Worm (Caenorhabditis elegans) whole organism, mixed stage, embryonic: ENCODE results near the gene smf-2.
A peak's percentile ranks its signal among the peaks of the same experiment; 100 is the strongest.

Experiments
- bed-3 ChIP-seq: fragments of 200-800 bp; sonication (Bioruptor generic); optimal IDR thresholded peaks from 3 replicates; lab custom pipeline; 2018; ENCODE audit warnings: mild to moderate bottlenecking, missing genetic modification characterization, moderate library complexity, missing compliant biosample characterization
- blmp-1 ChIP-seq: fragments of 150-350 bp; optimal IDR thresholded peaks from 2 replicates; lab custom pipeline; 2014; ENCODE audit warnings: missing biosample characterization, missing genetic modification characterization
- ceh-39 ChIP-seq: fragments of 150-350 bp; optimal IDR thresholded peaks from 2 replicates; lab custom pipeline; 2014; ENCODE audit warnings: missing biosample characterization, missing genetic modification characterization
- ceh-43 ChIP-seq: fragments of 200-800 bp; sonication (Bioruptor generic); optimal IDR thresholded peaks from 2 replicates; lab custom pipeline; 2018; ENCODE audit warnings: mild to moderate bottlenecking, missing genetic modification characterization, moderate library complexity, missing compliant biosample characterization
- ceh-83 ChIP-seq: fragments of 200-800 bp; sonication (Bioruptor generic); optimal IDR thresholded peaks from 2 replicates; lab custom pipeline; 2018; ENCODE audit warnings: mild to moderate bottlenecking, missing genetic modification characterization, missing compliant biosample characterization
- ces-1 ChIP-seq: fragments of 150-350 bp; optimal IDR thresholded peaks from 2 replicates; lab custom pipeline; 2014; ENCODE audit warnings: missing biosample characterization, missing genetic modification reagents, missing genetic modification characterization
- cnd-1 ChIP-seq: fragments of 200-800 bp; sonication (Bioruptor generic); optimal IDR thresholded peaks from 2 replicates; lab custom pipeline; 2018; ENCODE audit warnings: mild to moderate bottlenecking, missing genetic modification characterization, missing compliant biosample characterization
- drap-1 ChIP-seq: fragments of 200-800 bp; sonication (Bioruptor generic); optimal IDR thresholded peaks from 3 replicates; lab custom pipeline; 2018; ENCODE audit warnings: mild to moderate bottlenecking, missing genetic modification characterization, missing compliant biosample characterization
- elt-1 ChIP-seq: sonication (generic microtip); optimal IDR thresholded peaks from 2 replicates; lab custom pipeline; 2017; ENCODE audit warnings: missing genetic modification characterization, mild to moderate bottlenecking, missing compliant biosample characterization, antibody characterized with exemption, moderate library complexity, borderline replicate concordance; ENCODE audit not compliant: insufficient read depth
- flh-1 ChIP-seq: fragments of 200-800 bp; sonication (Bioruptor generic); optimal IDR thresholded peaks from 2 replicates; lab custom pipeline; 2018; ENCODE audit warnings: mild to moderate bottlenecking, missing genetic modification characterization, moderate library complexity, missing compliant biosample characterization
- ham-2 ChIP-seq: fragments of 200-800 bp; sonication (Bioruptor generic); optimal IDR thresholded peaks from 2 replicates; lab custom pipeline; 2018; ENCODE audit warnings: mild to moderate bottlenecking, missing genetic modification characterization, missing compliant biosample characterization
- hlh-1 ChIP-seq: fragments of 150-350 bp; optimal IDR thresholded peaks from 2 replicates; lab custom pipeline; 2014; ENCODE audit warnings: missing biosample characterization, missing genetic modification reagents, missing genetic modification characterization
- lin-13 ChIP-seq: fragments of 150-350 bp; optimal IDR thresholded peaks from 2 replicates; lab custom pipeline; 2014; ENCODE audit warnings: missing biosample characterization, missing genetic modification characterization
- lin-32 ChIP-seq: fragments of 200-800 bp; sonication (Bioruptor generic); optimal IDR thresholded peaks from 2 replicates; lab custom pipeline; 2018; ENCODE audit warnings: mild to moderate bottlenecking, missing genetic modification characterization, missing compliant biosample characterization
- lsy-2 ChIP-seq: fragments of 150-350 bp; optimal IDR thresholded peaks from 2 replicates; lab custom pipeline; 2014; ENCODE audit warnings: missing biosample characterization, missing genetic modification characterization
- mep-1 ChIP-seq: fragments of 150-350 bp; optimal IDR thresholded peaks from 2 replicates; lab custom pipeline; 2017; ENCODE audit warnings: missing biosample characterization, missing genetic modification reagents, missing genetic modification characterization, inconsistent platforms
- mls-2 ChIP-seq: sonication (generic microtip); optimal IDR thresholded peaks from 2 replicates; lab custom pipeline; 2016; ENCODE audit warnings: mild to moderate bottlenecking, missing genetic modification characterization, moderate library complexity, missing compliant biosample characterization
- nhr-12 ChIP-seq: fragments of 150-350 bp; optimal IDR thresholded peaks from 2 replicates; lab custom pipeline; 2014; ENCODE audit warnings: missing biosample characterization, missing genetic modification characterization
- nhr-2 ChIP-seq: fragments of 150-350 bp; optimal IDR thresholded peaks from 2 replicates; lab custom pipeline; 2014; ENCODE audit warnings: missing biosample characterization, missing genetic modification characterization
- nhr-28 ChIP-seq: fragments of 150-350 bp; optimal IDR thresholded peaks from 2 replicates; lab custom pipeline; 2014; ENCODE audit warnings: missing biosample characterization, missing genetic modification characterization
- nhr-76 ChIP-seq: sonication (generic microtip); optimal IDR thresholded peaks from 2 replicates; lab custom pipeline; 2017; ENCODE audit warnings: missing biosample characterization, missing genetic modification characterization
- pha-4 ChIP-seq: fragments of 150-350 bp; optimal IDR thresholded peaks from 2 replicates; lab custom pipeline; 2018; ENCODE audit warnings: missing biosample characterization, missing genetic modification reagents, missing genetic modification characterization
- sem-2 ChIP-seq: fragments of 200-800 bp; sonication (Bioruptor generic); optimal IDR thresholded peaks from 2 replicates; lab custom pipeline; 2018; ENCODE audit warnings: mild to moderate bottlenecking, missing genetic modification characterization, missing compliant biosample characterization
- snpc-4 ChIP-seq: fragments of 150-350 bp; optimal IDR thresholded peaks from 2 replicates; lab custom pipeline; 2014; ENCODE audit warnings: missing biosample characterization, missing genetic modification characterization
- sptf-1 ChIP-seq: sonication (generic microtip); optimal IDR thresholded peaks from 2 replicates; lab custom pipeline; 2017; ENCODE audit warnings: mild to moderate bottlenecking, missing genetic modification characterization, moderate library complexity, missing compliant biosample characterization
- tbx-8 ChIP-seq: fragments of 200-800 bp; sonication (Bioruptor generic); optimal IDR thresholded peaks from 2 replicates; lab custom pipeline; 2018; ENCODE audit warnings: mild to moderate bottlenecking, missing genetic modification characterization, moderate library complexity, missing compliant biosample characterization
- unc-120 ChIP-seq: sonication (generic microtip); optimal IDR thresholded peaks from 2 replicates; lab custom pipeline; 2017; ENCODE audit warnings: missing genetic modification characterization, missing compliant biosample characterization; ENCODE audit not compliant: poor library complexity, severe bottlenecking
- unc-39 ChIP-seq: fragments of 150-350 bp; optimal IDR thresholded peaks from 2 replicates; lab custom pipeline; 2014; ENCODE audit warnings: missing biosample characterization, missing genetic modification characterization
- unc-62 ChIP-seq: fragments of 150-350 bp; optimal IDR thresholded peaks from 2 replicates; lab custom pipeline; 2014; ENCODE audit warnings: missing biosample characterization, missing genetic modification reagents, missing genetic modification characterization
- zip-8 ChIP-seq: fragments of 150-350 bp; optimal IDR thresholded peaks from 2 replicates; lab custom pipeline; 2014; ENCODE audit warnings: missing biosample characterization, missing genetic modification characterization
- ztf-11 ChIP-seq: fragments of 150-350 bp; optimal IDR thresholded peaks from 2 replicates; lab custom pipeline; 2014; ENCODE audit warnings: missing biosample characterization, missing genetic modification characterization

The smf-2 gene

ce11 chrX:6698267-6698666 is 20.2 kb downstream of the smf-2 start, which contains the start of the genes F38B6.7 and F38B6.2:
TSS of gene F38B6.7 (minus strand) at chrX:6698367.
TSS of gene F38B6.2 (plus strand) at chrX:6698533.
- TF ChIP-seq ham-2 (no peak), nhr-12 (no peak)

- TF ChIP-seq pha-4 (tag; lab: Kevin White, UChicago) = no peak
- TF ChIP-seq ces-1 = no peak
- TF ChIP-seq elt-1 (tag; lab: Kevin White, UChicago) = no peak
- TF ChIP-seq lin-32 (GFP tag; lab: Kevin White, UChicago) = no peak
- no peak for TF ChIP-seq lsy-2 (tag; lab: Kevin White, UChicago)
- no peak for TF ChIP-seq bed-3 (GFP tag; lab: Kevin White, UChicago)
- TF ChIP-seq mls-2 = no peak
- no peak for TF ChIP-seq hlh-1 (tag; lab: Kevin White, UChicago)
- TF ChIP-seq ham-2 = no peak
- TF ChIP-seq nhr-12 = no peak
- no peak for TF ChIP-seq ztf-11 (tag; lab: Kevin White, UChicago)
- TF ChIP-seq cnd-1 = no peak
- no peak for TF ChIP-seq flh-1
- no peak for TF ChIP-seq nhr-2
- no peak for TF ChIP-seq mep-1 (tag; lab: Kevin White, UChicago)
- TF ChIP-seq, all 35 proteins: peak for 0
These were observed 25.2 kb downstream of the smf-2 start, which contains the start of gene F38B6.3 for ce11 chrX:6693331-6693730. TSS of gene F38B6.3 (plus strand) at chrX:6693631.

ce11 chrX:6692896-6693295 is 25.6 kb downstream of the smf-2 start:
- TF ChIP-seq ces-1 (peak; percentile 58), ceh-39 (tag; lab: Kevin White, UChicago) (no peak), lin-13 (tag; lab: Kevin White, UChicago) (no peak), mep-1 (tag; lab: Kevin White, UChicago) (no peak)

- TF ChIP-seq pha-4 (tag; lab: Kevin White, UChicago) (no peak), bed-3 (GFP tag; lab: Kevin White, UChicago) (no peak), unc-120 (tag; lab: Kevin White, UChicago) (no peak), ces-1 (peak; percentile 93)
- TF ChIP-seq, all 35 proteins: peak for 1
These were observed 26.8 kb downstream of the smf-2 start for ce11 chrX:6691653-6692052.

- TF ChIP-seq hlh-1 (tag; lab: Kevin White, UChicago) (no peak), unc-62 (GFP tag; lab: Kevin White, UChicago) (no peak), pha-4 (tag; lab: Kevin White, UChicago) (no peak), ceh-43 (GFP tag; lab: Kevin White, UChicago) (no peak), mep-1 (tag; lab: Kevin White, UChicago) (no peak), nhr-76 (tag; lab: Kevin White, UChicago) (no peak), ceh-39 (tag; lab: Kevin White, UChicago) (no peak), ces-1 (no peak), lsy-2 (tag; lab: Kevin White, UChicago) (no peak), flh-1 (no peak), mls-2 (no peak), blmp-1 (tag; lab: Kevin White, UChicago) (no peak), elt-1 (tag; lab: Kevin White, UChicago) (no peak), snpc-4 (no peak), ham-2 (no peak), ztf-11 (tag; lab: Kevin White, UChicago) (no peak), drap-1 (GFP tag; lab: Kevin White, UChicago) (no peak), ceh-83 (GFP tag; lab: Kevin White, UChicago) (no peak), unc-39 (tag; lab: Kevin White, UChicago) (no peak), tbx-8 (GFP tag; lab: Kevin White, UChicago) (no peak)
- TF ChIP-seq, all 35 proteins: peak for 0
These were observed 28.5 kb downstream of the smf-2 start, which contains the start of gene F38B6.6 for ce11 chrX:6689985-6690384. TSS of gene F38B6.6 (minus strand) at chrX:6690085.

- no peak for TF ChIP-seq nhr-28 (tag; lab: Kevin White, UChicago)
- no peak for TF ChIP-seq ceh-43 (GFP tag; lab: Kevin White, UChicago)
- no peak for TF ChIP-seq unc-62 (GFP tag; lab: Kevin White, UChicago)
- no peak for TF ChIP-seq unc-120 (tag; lab: Kevin White, UChicago)
- TF ChIP-seq snpc-4 = no peak
- TF ChIP-seq zip-8 (tag; lab: Kevin White, UChicago) = peak; percentile 56
- TF ChIP-seq ces-1 = no peak
- TF ChIP-seq sem-2 (GFP tag; lab: Kevin White, UChicago) = no peak
- TF ChIP-seq cnd-1 = no peak
- no peak for TF ChIP-seq ceh-83 (GFP tag; lab: Kevin White, UChicago)
- TF ChIP-seq sptf-1 = no peak
- TF ChIP-seq hlh-1 (tag; lab: Kevin White, UChicago) = no peak
- TF ChIP-seq blmp-1 (tag; lab: Kevin White, UChicago) = no peak
- TF ChIP-seq lsy-2 (tag; lab: Kevin White, UChicago) = no peak
- TF ChIP-seq pha-4 (tag; lab: Kevin White, UChicago) = no peak
- no peak for TF ChIP-seq nhr-2
- TF ChIP-seq nhr-76 (tag; lab: Kevin White, UChicago) = no peak
- TF ChIP-seq ztf-11 (tag; lab: Kevin White, UChicago) = no peak
- no peak for TF ChIP-seq flh-1
- TF ChIP-seq mls-2 = peak; percentile 34
- peak; percentile 17 for TF ChIP-seq lin-32 (GFP tag; lab: Kevin White, UChicago)
- no peak for TF ChIP-seq lin-13 (tag; lab: Kevin White, UChicago)
- TF ChIP-seq ham-2 = no peak
- no peak for TF ChIP-seq nhr-12
- TF ChIP-seq drap-1 (GFP tag; lab: Kevin White, UChicago) = no peak
- no peak for TF ChIP-seq mep-1 (tag; lab: Kevin White, UChicago)
These were observed 29.4 kb downstream of the smf-2 start for ce11 chrX:6688953-6689562.
